Fruit fly (Drosophila melanogaster): ENCODE data around the gene CG5001.

The CG5001 gene

dm6 chr2L:1230691-1231090, 45.1 kb downstream of the CG5001 start (continued):
- TF ChIP-seq CG13424 (tag; optimal IDR thresholded peaks at IDR 0.05) (peak; percentile 22), Camta (GFP tag; optimal IDR thresholded peaks at IDR 0.05) (no peak), Eip74EF (GFP tag; optimal IDR thresholded peaks at IDR 0.05) (no peak), CG10321 (GFP tag; IDR thresholded peaks at IDR 0.05) (no peak), CG3407 (GFP tag; optimal IDR thresholded peaks at IDR 0.05) (no peak), Hand (GFP tag; optimal IDR thresholded peaks at IDR 0.05) (peak; percentile 39), CG3065 (GFP tag; optimal IDR thresholded peaks at IDR 0.05) (no peak), CG1792 (GFP tag; optimal IDR thresholded peaks at IDR 0.05) (no peak), so (GFP tag; IDR thresholded peaks at IDR 0.05) (no peak), Side (GFP tag; optimal IDR thresholded peaks at IDR 0.05) (no peak), CG8290 (GFP tag; optimal IDR thresholded peaks at IDR 0.05) (no peak), CG8290 (tag; optimal IDR thresholded peaks at IDR 0.05) (peak in 1 of 2 experiments; percentile 47), NfI (GFP tag; optimal IDR thresholded peaks at IDR 0.05) (peak; percentile 12), CG32532 (GFP tag; IDR thresholded peaks at IDR 0.05) (peak; percentile 20; the same call in 1 of the 2 replicates), odd (GFP tag; optimal IDR thresholded peaks at IDR 0.05) (no peak), CG33557 (GFP tag; optimal IDR thresholded peaks at IDR 0.05) (no peak), dysf (GFP tag; IDR thresholded peaks at IDR 0.05) (peak; percentile 51; the same call in 2 of the 3 replicates), CTCF (GFP tag; optimal IDR thresholded peaks at IDR 0.05) (no peak), CG12236 (GFP tag; optimal IDR thresholded peaks at IDR 0.05) (no peak), CG10565 (GFP tag; optimal IDR thresholded peaks at IDR 0.05) (no peak), kni (GFP tag; optimal IDR thresholded peaks at IDR 0.05) (no peak), CG15011 (GFP tag; optimal IDR thresholded peaks at IDR 0.05) (no peak), HLH3B (GFP tag; IDR thresholded peaks at IDR 0.05) (no peak), CG12659 (GFP tag; optimal IDR thresholded peaks at IDR 0.05) (peak; percentile 19), CG13123 (GFP tag; optimal IDR thresholded peaks at IDR 0.05) (no peak), Asciz (GFP tag; optimal IDR thresholded peaks at IDR 0.05) (no peak), CG12769 (tag; optimal IDR thresholded peaks at IDR 0.05) (peak; percentile 25), phol (tag; optimal IDR thresholded peaks at IDR 0.05) (peak; percentile 16), CG6689 (GFP tag; IDR thresholded peaks at IDR 0.05) (peak; percentile 32; the same call in 1 of the 2 replicates), wek (GFP tag; optimal IDR thresholded peaks at IDR 0.05) (no peak), hkb (optimal IDR thresholded peaks at IDR 0.05) (no peak), hkb (GFP tag; IDR thresholded peaks at IDR 0.05) (peak; percentile 68), CG32772 (GFP tag; IDR thresholded peaks at IDR 0.05) (no peak), insv (GFP tag; optimal IDR thresholded peaks at IDR 0.05) (no peak), E2f2 (GFP tag; IDR thresholded peaks at IDR 0.05) (no peak), Dek (tag; optimal IDR thresholded peaks at IDR 0.05) (no peak), CG10979 (tag; optimal IDR thresholded peaks at IDR 0.05) (no peak), trh (GFP tag; optimal IDR thresholded peaks at IDR 0.05) (no peak), Pdp1 (GFP tag; optimal IDR thresholded peaks at IDR 0.05) (peak in 1 of 2 experiments; percentile 9), gsb-n (tag; optimal IDR thresholded peaks at IDR 0.05) (no peak), oc (tag; optimal IDR thresholded peaks at IDR 0.05) (no peak), Elba2 (GFP tag; optimal IDR thresholded peaks at IDR 0.05) (no peak), CG7963 (GFP tag; IDR thresholded peaks at IDR 0.05; ENCODE audit: partially characterized antibody) (no peak), Meics (GFP tag; optimal IDR thresholded peaks at IDR 0.05) (peak; percentile 53), maf-S (GFP tag; optimal IDR thresholded peaks at IDR 0.05) (no peak), Bgb (GFP tag; IDR thresholded peaks at IDR 0.05; ENCODE audit: partially characterized antibody) (no peak), CG8924 (tag; optimal IDR thresholded peaks at IDR 0.05) (peak; percentile 8), esg (GFP tag; conservative IDR thresholded peaks at IDR 0.05) (0 out of 2 replicates have a peak, but pooled peaks have one; percentile 35), rib (GFP tag; IDR thresholded peaks at IDR 0.05) (no peak), caup (GFP tag; optimal IDR thresholded peaks at IDR 0.05; ENCODE audit: severe bottlenecking) (peak; percentile 46), klu (GFP tag; IDR thresholded peaks at IDR 0.05) (no peak), CG13296 (GFP tag; optimal IDR thresholded peaks at IDR 0.05) (no peak)

Data from whole organism, embryonic.